Worm (Caenorhabditis elegans) whole organism, L3 larva: ENCODE results near the gene W01C9.2.

ENCODE experiments used
- ZK546.5 ChIP-seq: sonication (generic microtip); optimal IDR thresholded peaks from 2 replicates; lab custom pipeline; 2017; ENCODE audit warnings: missing biosample characterization, missing genetic modification characterization
- aly-2 ChIP-seq: fragments of 150-350 bp; optimal IDR thresholded peaks from 2 replicates; lab custom pipeline; 2014; ENCODE audit warnings: missing biosample characterization, missing genetic modification characterization
- daf-12 ChIP-seq: fragments of 150-350 bp; optimal IDR thresholded peaks from 2 replicates; lab custom pipeline; 2014; ENCODE audit warnings: missing biosample characterization, missing genetic modification reagents, missing genetic modification characterization
- elt-3 ChIP-seq, 3 experiments: fragments of 150-350 bp in 1 of 3; sonication (generic microtip) in 2 of 3; optimal IDR thresholded peaks; 2 replicates in 2 of 3; 4 replicates in 1 of 3; lab custom pipeline; 2014 to 2017; ENCODE audit warnings: missing biosample characterization in 3 of 3, missing genetic modification characterization in 3 of 3
- nhr-11 ChIP-seq: fragments of 150-350 bp; optimal IDR thresholded peaks from 2 replicates; lab custom pipeline; 2014; ENCODE audit warnings: missing biosample characterization, missing genetic modification characterization
- nhr-237 ChIP-seq: fragments of 150-350 bp; optimal IDR thresholded peaks from 2 replicates; lab custom pipeline; 2014; ENCODE audit warnings: missing biosample characterization, missing genetic modification characterization
- snpc-4 ChIP-seq: fragments of 150-350 bp; optimal IDR thresholded peaks from 2 replicates; lab custom pipeline; 2014; ENCODE audit warnings: missing biosample characterization, missing genetic modification characterization
- ztf-11 ChIP-seq: fragments of 150-350 bp; optimal IDR thresholded peaks from 2 replicates; lab custom pipeline; 2014; ENCODE audit warnings: missing biosample characterization, missing genetic modification characterization
- ztf-4 ChIP-seq: fragments of 150-350 bp; optimal IDR thresholded peaks from 2 replicates; lab custom pipeline; 2014; ENCODE audit warnings: missing biosample characterization, missing genetic modification characterization

DNA sequence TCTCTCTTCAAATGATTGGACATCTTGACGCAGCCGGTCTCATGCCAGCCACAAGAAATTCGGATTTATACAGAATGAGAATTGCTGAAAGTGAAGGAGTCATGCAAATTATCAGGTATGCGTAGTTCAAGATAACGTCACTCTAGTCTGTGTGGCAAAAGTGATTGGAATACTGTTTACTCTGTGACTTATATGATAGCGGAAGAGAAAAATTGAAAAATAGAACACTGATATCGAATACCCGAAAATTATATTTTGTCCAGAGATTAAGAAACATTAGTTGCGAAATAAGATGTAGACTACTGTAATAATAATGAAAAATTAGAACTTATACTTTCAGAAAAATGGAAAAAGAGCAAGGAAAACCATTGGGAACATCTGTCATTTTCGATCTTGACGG lies 20.6 kb upstream of the W01C9.2 start:
- TF ChIP-seq nhr-11 (tag; lab: Kevin White, UChicago) (no peak), ztf-11 (no peak), snpc-4 (tag; lab: Kevin White, UChicago) (no peak), nhr-237 (tag; lab: Kevin White, UChicago) (no peak), ztf-4 (tag; lab: Kevin White, UChicago) (no peak), elt-3 (tag; optimal IDR thresholded peaks at IDR 0.05; lab: Kevin White, UChicago) (no peak), aly-2 (tag; lab: Kevin White, UChicago) (no peak), ZK546.5 (tag; lab: Kevin White, UChicago) (no peak), daf-12 (tag; lab: Kevin White, UChicago) (no peak)
